Fruit fly (Drosophila melanogaster): ENCODE results near the gene viaf.

The viaf gene

dm6 chr3L:11992960-11993359 is at the start of gene viaf (continued):
- TF ChIP-seq CG5953 (GFP tag; IDR thresholded peaks at IDR 0.05) (no peak), CrebB (tag; optimal IDR thresholded peaks at IDR 0.05) (no peak), da (GFP tag; optimal IDR thresholded peaks at IDR 0.05) (no peak), Trl (optimal IDR thresholded peaks at IDR 0.05) (no peak), Trl (GFP tag; optimal IDR thresholded peaks at IDR 0.05) (no peak), slbo (GFP tag; IDR thresholded peaks at IDR 0.05) (peak; percentile 82), Nf-YA (GFP tag; IDR thresholded peaks at IDR 0.05) (no peak), ham (GFP tag; IDR thresholded peaks at IDR 0.05) (no peak), nerfin-1 (tag; optimal IDR thresholded peaks at IDR 0.05) (no peak), CG9727 (GFP tag; optimal IDR thresholded peaks at IDR 0.05) (peak; percentile 43), unpg (GFP tag; optimal IDR thresholded peaks at IDR 0.05) (no peak), HmgD (GFP tag; optimal IDR thresholded peaks at IDR 0.05) (no peak), CG17568 (GFP tag; optimal IDR thresholded peaks at IDR 0.05) (no peak), so (GFP tag; IDR thresholded peaks at IDR 0.05) (no peak), CG13424 (tag; optimal IDR thresholded peaks at IDR 0.05) (peak; percentile 64), vvl (GFP tag; IDR thresholded peaks at IDR 0.05) (peak; percentile 77), mam (GFP tag; optimal IDR thresholded peaks at IDR 0.05) (peak; percentile 31), amos (GFP tag; IDR thresholded peaks at IDR 0.05; ENCODE audit: partially characterized antibody) (peak; percentile 96), Asciz (GFP tag; optimal IDR thresholded peaks at IDR 0.05) (no peak), tll (GFP tag; optimal IDR thresholded peaks at IDR 0.05) (no peak), pfk (GFP tag; optimal IDR thresholded peaks at IDR 0.05) (no peak), CG9876 (GFP tag; optimal IDR thresholded peaks at IDR 0.05) (no peak), CG7745 (tag; optimal IDR thresholded peaks at IDR 0.05) (no peak), CG10959 (GFP tag; IDR thresholded peaks at IDR 0.05) (no peak), CG15479 (GFP tag; optimal IDR thresholded peaks at IDR 0.05) (no peak), dmrt99B (tag; optimal IDR thresholded peaks at IDR 0.05) (no peak), CG4730 (GFP tag; IDR thresholded peaks at IDR 0.05) (no peak), MTF-1 (GFP tag; optimal IDR thresholded peaks at IDR 0.05; ENCODE audit: borderline replicate concordance) (no peak), en (GFP tag; optimal IDR thresholded peaks at IDR 0.05) (no peak), run (tag; optimal IDR thresholded peaks at IDR 0.05) (no peak), tx (GFP tag; optimal IDR thresholded peaks at IDR 0.05) (no peak), CG12942 (GFP tag; optimal IDR thresholded peaks at IDR 0.05) (peak; percentile 42), nerfin-2 (GFP tag; IDR thresholded peaks at IDR 0.05; ENCODE audit: partially characterized antibody) (peak; percentile 63), ems (GFP tag; optimal IDR thresholded peaks at IDR 0.05) (no peak), z (GFP tag; IDR thresholded peaks at IDR 0.05) (no peak), HLH3B (GFP tag; IDR thresholded peaks at IDR 0.05) (peak; percentile 42; the same call in 1 of the 2 replicates), Atf6 (GFP tag; IDR thresholded peaks at IDR 0.05) (no peak), C15 (GFP tag; IDR thresholded peaks at IDR 0.05) (no peak), gcm2 (GFP tag; optimal IDR thresholded peaks at IDR 0.05) (no peak), kni (GFP tag; optimal IDR thresholded peaks at IDR 0.05) (no peak), D19A (tag; optimal IDR thresholded peaks at IDR 0.05) (no peak), CG11247 (GFP tag; IDR thresholded peaks at IDR 0.05) (peak; percentile 25; the same call in 1 of the 2 replicates), Oaz (GFP tag; IDR thresholded peaks at IDR 0.05) (no peak), NfI (GFP tag; optimal IDR thresholded peaks at IDR 0.05) (no peak), CG7556 (GFP tag; optimal IDR thresholded peaks at IDR 0.05) (no peak), CG8359 (GFP tag; optimal IDR thresholded peaks at IDR 0.05; ENCODE audit: borderline replicate concordance) (no peak), CG11504 (tag; optimal IDR thresholded peaks at IDR 0.05) (no peak), lab (GFP tag; optimal IDR thresholded peaks at IDR 0.05) (no peak), CG14441 (GFP tag; IDR thresholded peaks at IDR 0.05) (peak; percentile 30), unc-4 (GFP tag; IDR thresholded peaks at IDR 0.05; ENCODE audit: partially characterized antibody) (peak; percentile 91), ab (GFP tag; optimal IDR thresholded peaks at IDR 0.05) (no peak), Meics (GFP tag; optimal IDR thresholded peaks at IDR 0.05) (no peak)

Measured in whole organism, embryonic.